Worm (Caenorhabditis elegans): ENCODE data around the gene C36E6.2.

DNA sequence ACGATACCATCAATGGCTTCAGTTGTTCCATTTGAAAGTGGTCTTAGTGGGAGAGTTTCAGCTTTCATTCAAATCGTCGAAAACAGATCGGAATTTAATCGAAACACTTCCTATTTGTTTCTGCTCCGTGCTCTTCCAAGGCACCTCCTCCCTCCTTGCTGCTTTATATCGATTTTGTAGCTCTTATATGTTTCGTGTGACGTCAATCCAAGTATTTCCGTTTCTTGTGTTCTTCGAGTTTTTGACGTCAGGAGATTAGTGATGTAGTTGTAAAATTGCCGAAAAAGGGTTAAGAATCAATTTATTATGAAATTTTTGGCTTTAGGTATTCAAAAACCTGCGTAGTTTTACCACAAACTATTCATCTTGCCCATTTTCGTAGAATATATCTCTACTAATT lies 15.1 kb downstream of the C36E6.2 start, which contains the start of gene ZK54.3:
- no peak for TF ChIP-seq M03D4.4 (tag; optimal IDR thresholded peaks at IDR 0.05)
- no peak for TF ChIP-seq pha-4 (tag; optimal IDR thresholded peaks at IDR 0.05)
- no peak for TF ChIP-seq nhr-237 (tag; optimal IDR thresholded peaks at IDR 0.05)
- no peak for TF ChIP-seq sptf-1 (tag; optimal IDR thresholded peaks at IDR 0.05)
- no peak for TF ChIP-seq snpc-4 (tag; optimal IDR thresholded peaks at IDR 0.05)
- TF ChIP-seq nhr-12 (tag; optimal IDR thresholded peaks at IDR 0.05) = no peak
- TF ChIP-seq blmp-1 (tag; optimal IDR thresholded peaks at IDR 0.05) = no peak
- TF ChIP-seq nhr-2 (tag; optimal IDR thresholded peaks at IDR 0.05) = no peak
- TF ChIP-seq elt-1 (tag; optimal IDR thresholded peaks at IDR 0.05; ENCODE audit: borderline replicate concordance, insufficient read depth) = no peak
